Worm (Caenorhabditis elegans) whole organism, late embryonic: ENCODE results near the gene Y94H6A.12.

Experiments
- C08G9.2 ChIP-seq: sonication (generic microtip); optimal IDR thresholded peaks from 2 replicates; lab custom pipeline; 2016; ENCODE audit warnings: mild to moderate bottlenecking, missing genetic modification characterization, moderate library complexity, missing compliant biosample characterization
- C38D4.7 ChIP-seq: fragments of 200-800 bp; sonication (Bioruptor generic); optimal IDR thresholded peaks from 2 replicates; lab custom pipeline; 2018; ENCODE audit warnings: mild to moderate bottlenecking, missing genetic modification characterization, moderate library complexity, missing compliant biosample characterization
- K09A11.1 ChIP-seq: sonication (generic microtip); optimal IDR thresholded peaks from 2 replicates; lab custom pipeline; 2017; ENCODE audit warnings: antibody characterized with exemption, mild to moderate bottlenecking, missing genetic modification characterization, missing compliant biosample characterization; ENCODE audit not compliant: insufficient read depth
- T23F11.4 ChIP-seq: fragments of 200-800 bp; sonication (Bioruptor generic); optimal IDR thresholded peaks from 2 replicates; lab custom pipeline; 2018; ENCODE audit warnings: mild to moderate bottlenecking, missing genetic modification characterization, missing compliant biosample characterization
- ceh-14 ChIP-seq: sonication (generic microtip); optimal IDR thresholded peaks from 2 replicates; lab custom pipeline; 2016; ENCODE audit warnings: missing genotype, missing genetic modification characterization, missing compliant biosample characterization
- ceh-22 ChIP-seq: sonication (generic microtip); optimal IDR thresholded peaks from 2 replicates; lab custom pipeline; 2017; ENCODE audit warnings: missing biosample characterization, missing genetic modification characterization
- ceh-24 ChIP-seq: sonication (generic microtip); optimal IDR thresholded peaks from 2 replicates; lab custom pipeline; 2016; ENCODE audit warnings: mild to moderate bottlenecking, missing genetic modification characterization, missing compliant biosample characterization
- ceh-30 ChIP-seq: fragments of 150-350 bp; optimal IDR thresholded peaks from 2 replicates; lab custom pipeline; 2014; ENCODE audit warnings: missing biosample characterization, missing genetic modification characterization
- ceh-34 ChIP-seq: sonication (generic microtip); optimal IDR thresholded peaks from 2 replicates; lab custom pipeline; 2016; ENCODE audit warnings: mild to moderate bottlenecking, missing genetic modification characterization, missing compliant biosample characterization
- ceh-48 ChIP-seq: sonication (generic microtip); optimal IDR thresholded peaks from 2 replicates; lab custom pipeline; 2016; ENCODE audit warnings: missing genetic modification characterization, inconsistent platforms, missing compliant biosample characterization
- ceh-6 ChIP-seq: fragments of 200-800 bp; sonication (Bioruptor generic); optimal IDR thresholded peaks from 2 replicates; lab custom pipeline; 2018; ENCODE audit warnings: mild to moderate bottlenecking, missing genetic modification characterization, missing compliant biosample characterization
- ceh-9 ChIP-seq: sonication (generic microtip); optimal IDR thresholded peaks from 2 replicates; lab custom pipeline; 2016; ENCODE audit warnings: mild to moderate bottlenecking, missing genetic modification characterization, inconsistent platforms, missing compliant biosample characterization
- che-1 ChIP-seq: sonication (generic microtip); optimal IDR thresholded peaks from 2 replicates; lab custom pipeline; 2016; ENCODE audit warnings: mild to moderate bottlenecking, missing genetic modification characterization, missing compliant biosample characterization
- dmd-4 ChIP-seq: sonication (generic microtip); optimal IDR thresholded peaks from 2 replicates; lab custom pipeline; 2016; ENCODE audit warnings: borderline replicate concordance, missing genetic modification characterization, missing compliant biosample characterization
- dve-1 ChIP-seq: sonication (generic microtip); optimal IDR thresholded peaks from 2 replicates; lab custom pipeline; 2017; ENCODE audit warnings: antibody characterized with exemption, mild to moderate bottlenecking, missing genetic modification characterization, missing compliant biosample characterization
- elt-2 ChIP-seq: sonication (generic microtip); optimal IDR thresholded peaks from 2 replicates; lab custom pipeline; 2016; ENCODE audit warnings: missing genetic modification reagents, missing genetic modification characterization, missing compliant biosample characterization
- eyg-1 ChIP-seq: sonication (generic microtip); optimal IDR thresholded peaks from 2 replicates; lab custom pipeline; 2016; ENCODE audit warnings: missing genotype, missing genetic modification characterization, missing compliant biosample characterization
- fkh-6 ChIP-seq: sonication (generic microtip); optimal IDR thresholded peaks from 2 replicates; lab custom pipeline; 2016; ENCODE audit warnings: missing genetic modification characterization, missing compliant biosample characterization
- hlh-6 ChIP-seq: sonication (generic microtip); optimal IDR thresholded peaks from 2 replicates; lab custom pipeline; 2016; ENCODE audit warnings: missing genotype, missing genetic modification characterization, missing compliant biosample characterization
- lim-6 ChIP-seq: sonication (generic microtip); optimal IDR thresholded peaks from 2 replicates; lab custom pipeline; 2016; ENCODE audit warnings: missing genetic modification characterization, missing compliant biosample characterization
- madf-2 ChIP-seq: sonication (generic microtip); optimal IDR thresholded peaks from 2 replicates; lab custom pipeline; 2017; ENCODE audit warnings: missing genetic modification characterization, missing compliant biosample characterization
- mec-3 ChIP-seq: sonication (generic microtip); optimal IDR thresholded peaks from 2 replicates; lab custom pipeline; 2016; ENCODE audit warnings: borderline replicate concordance, missing genetic modification characterization, missing compliant biosample characterization
- nfya-1 ChIP-seq: sonication (generic microtip); optimal IDR thresholded peaks from 2 replicates; lab custom pipeline; 2017; ENCODE audit warnings: missing genetic modification characterization, mild to moderate bottlenecking, missing compliant biosample characterization, antibody characterized with exemption, moderate library complexity
- pag-3 ChIP-seq: sonication (generic microtip); optimal IDR thresholded peaks from 2 replicates; lab custom pipeline; 2016; ENCODE audit warnings: missing compliant biosample characterization, missing genetic modification characterization, borderline replicate concordance
- pros-1 ChIP-seq: fragments of 150-350 bp; optimal IDR thresholded peaks from 2 replicates; lab custom pipeline; 2014; ENCODE audit warnings: missing biosample characterization, missing genetic modification reagents, missing genetic modification characterization
- ref-2 ChIP-seq: sonication (generic microtip); optimal IDR thresholded peaks from 2 replicates; lab custom pipeline; 2016; ENCODE audit warnings: missing genetic modification characterization, missing compliant biosample characterization
- sdc-2 ChIP-seq: sonication (generic microtip); optimal IDR thresholded peaks from 2 replicates; lab custom pipeline; 2016; ENCODE audit warnings: missing genotype, missing genetic modification characterization, missing compliant biosample characterization
- sox-4 ChIP-seq: sonication (generic microtip); optimal IDR thresholded peaks from 2 replicates; lab custom pipeline; 2017; ENCODE audit warnings: mild to moderate bottlenecking, missing genetic modification characterization, inconsistent platforms, missing compliant biosample characterization
- ttx-3 ChIP-seq: sonication (generic microtip); optimal IDR thresholded peaks from 2 replicates; lab custom pipeline; 2016; ENCODE audit warnings: missing genetic modification reagents, missing genetic modification characterization, missing compliant biosample characterization
- unc-3 ChIP-seq, 2 experiments: fragments of 200-800 bp in 1 of 2; sonication (Bioruptor generic) in 1 of 2; sonication (generic microtip) in 1 of 2; conservative IDR thresholded peaks in 1 of 2; optimal IDR thresholded peaks in 1 of 2; 2 replicates each; pipeline versions ENCODE4 v1.3.6 to Lab custom; 2016 to 2022; ENCODE audit warnings: missing compliant biosample characterization in 2 of 2, missing genetic modification characterization in 2 of 2, missing genetic modification reagents in 1 of 2
- zip-5 ChIP-seq: sonication (generic microtip); optimal IDR thresholded peaks from 2 replicates; lab custom pipeline; 2016; ENCODE audit warnings: missing genetic modification characterization, missing compliant biosample characterization
- ztf-16 ChIP-seq: sonication (generic microtip); optimal IDR thresholded peaks from 2 replicates; lab custom pipeline; 2017; ENCODE audit warnings: missing genetic modification characterization, missing compliant biosample characterization

Gene Y94H6A.12

ce11 chrIV:2711122-2711669 lies 1.6 kb downstream of the Y94H6A.12 start:
- no peak for TF ChIP-seq sox-4 (tag; lab: Kevin White, UChicago)
- no peak for TF ChIP-seq zip-5 (tag; lab: Kevin White, UChicago)
- no peak for TF ChIP-seq mec-3 (tag; lab: Kevin White, UChicago)
- no peak for TF ChIP-seq pag-3 (tag; lab: Kevin White, UChicago)
- TF ChIP-seq ceh-9 (tag; lab: Kevin White, UChicago) = no peak
- TF ChIP-seq sdc-2 (tag; lab: Kevin White, UChicago) = no peak
- no peak for TF ChIP-seq ceh-22 (tag; lab: Kevin White, UChicago)
- TF ChIP-seq dmd-4 (tag; lab: Kevin White, UChicago) = no peak
- no peak for TF ChIP-seq ceh-34 (tag; lab: Kevin White, UChicago)
- no peak for TF ChIP-seq ztf-16 (tag; lab: Kevin White, UChicago)
- TF ChIP-seq ceh-14 = no peak
- TF ChIP-seq che-1 = no peak

ce11 chrIV:2710203-2710935 lies 2.5 kb downstream of the Y94H6A.12 start, which contains the start of gene Y94H6A.10:
TSS of gene Y94H6A.10 (minus strand) at chrIV:2710666.
- TF ChIP-seq mec-3 (tag; lab: Kevin White, UChicago) = no peak
- TF ChIP-seq ttx-3 = no peak
- TF ChIP-seq C38D4.7 (GFP tag; lab: Kevin White, UChicago) = no peak
- no peak for TF ChIP-seq ceh-34 (tag; lab: Kevin White, UChicago)
- TF ChIP-seq lim-6 = no peak
- no peak for TF ChIP-seq ceh-48 (tag; lab: Kevin White, UChicago)
- no peak for TF ChIP-seq eyg-1 (tag; lab: Kevin White, UChicago)
- TF ChIP-seq unc-3 (GFP tag; conservative IDR thresholded peaks at IDR 0.05; lab: Robert Waterston, UW) = no peak
- no peak for TF ChIP-seq unc-3 (tag; optimal IDR thresholded peaks at IDR 0.05; lab: Kevin White, UChicago)
- TF ChIP-seq madf-2 = no peak
- no peak for TF ChIP-seq ref-2 (tag; lab: Kevin White, UChicago)
- TF ChIP-seq fkh-6 (tag; lab: Kevin White, UChicago) = no peak
- TF ChIP-seq dve-1 (tag; lab: Kevin White, UChicago) = no peak

- TF ChIP-seq sdc-2 (tag; lab: Kevin White, UChicago) = no peak
- no peak for TF ChIP-seq C08G9.2
- TF ChIP-seq elt-2 (tag; lab: Kevin White, UChicago) = no peak
- no peak for TF ChIP-seq T23F11.4 (GFP tag; lab: Kevin White, UChicago)
- no peak for TF ChIP-seq ceh-30 (tag; lab: Kevin White, UChicago)
- TF ChIP-seq K09A11.1 (tag; lab: Kevin White, UChicago) = no peak
- TF ChIP-seq unc-3 (GFP tag; conservative IDR thresholded peaks at IDR 0.05; lab: Robert Waterston, UW) = no peak
- TF ChIP-seq unc-3 (tag; optimal IDR thresholded peaks at IDR 0.05; lab: Kevin White, UChicago) = no peak
- TF ChIP-seq ceh-6 (GFP tag; lab: Kevin White, UChicago) = no peak
- no peak for TF ChIP-seq pros-1 (tag; lab: Kevin White, UChicago)
- TF ChIP-seq hlh-6 = no peak
- no peak for TF ChIP-seq nfya-1 (tag; lab: Kevin White, UChicago)
- TF ChIP-seq ceh-34 (tag; lab: Kevin White, UChicago) = no peak
- no peak for TF ChIP-seq ceh-24 (tag; lab: Kevin White, UChicago)
Observed at ce11 chrIV:2709590-2710201, 3.1 kb downstream of the Y94H6A.12 start.
